Fruit fly (Drosophila melanogaster) whole organism, embryonic: Measurements from ENCODE around the gene CG10598.

Source experiments
- Ada2b ChIP-seq: fragments of 200-800 bp; sonication (Bioruptor generic); IDR thresholded peaks from 2 replicates; pipeline ENCODE4 v1.3.6; 2022; ENCODE audit warnings: missing biosample characterization, missing genetic modification characterization
- Atf-2 ChIP-seq: fragments of 200-800 bp; sonication (Bioruptor generic); optimal IDR thresholded peaks from 2 replicates; lab custom pipeline; 2016; ENCODE audit warnings: missing biosample characterization, missing genetic modification characterization
- Atf3 ChIP-seq: fragments of 200-800 bp; sonication (Bioruptor generic); optimal IDR thresholded peaks from 3 replicates; lab custom pipeline; 2016; ENCODE audit warnings: missing biosample characterization, missing genetic modification characterization
- C15 ChIP-seq: fragments of 200-800 bp; sonication (Bioruptor generic); IDR thresholded peaks from 3 replicates; pipeline ENCODE4 v1.3.6; 2022; ENCODE audit warnings: missing biosample characterization, missing genetic modification characterization
- CG11085 ChIP-seq: fragments of 200-800 bp; sonication (Bioruptor generic); IDR thresholded peaks from 2 replicates; pipeline ENCODE4 v1.3.6; 2022; ENCODE audit warnings: missing biosample characterization, missing genetic modification characterization
- CG11696 ChIP-seq: fragments of 200-800 bp; sonication (Bioruptor generic); IDR thresholded peaks from 2 replicates; pipeline ENCODE4 v1.3.6; 2022; ENCODE audit warnings: missing biosample characterization, missing genetic modification characterization
- CG13624 ChIP-seq: fragments of 200-800 bp; sonication (Bioruptor generic); optimal IDR thresholded peaks from 2 replicates; lab custom pipeline; 2016; ENCODE audit warnings: missing biosample characterization, missing genetic modification characterization
- CG14014 ChIP-seq: fragments of 200-800 bp; sonication (Bioruptor generic); IDR thresholded peaks from 2 replicates; pipeline ENCODE4 v1.3.6; 2022; ENCODE audit warnings: missing biosample characterization, missing genetic modification characterization
- CG1647 ChIP-seq: fragments of 200-800 bp; sonication (Bioruptor generic); optimal IDR thresholded peaks from 3 replicates; lab custom pipeline; 2016; ENCODE audit warnings: missing biosample characterization, missing genetic modification characterization
- CG16815 ChIP-seq: fragments of 200-800 bp; sonication (Bioruptor generic); optimal IDR thresholded peaks from 3 replicates; lab custom pipeline; 2017; ENCODE audit warnings: missing biosample characterization, mild to moderate bottlenecking, missing genetic modification characterization
- CG17359 ChIP-seq: fragments of 200-800 bp; sonication (Bioruptor generic); optimal IDR thresholded peaks from 3 replicates; lab custom pipeline; 2018; ENCODE audit warnings: missing biosample characterization, mild to moderate bottlenecking, missing genetic modification characterization, moderate library complexity
- CG18599 ChIP-seq: fragments of 200-800 bp; sonication (Bioruptor generic); optimal IDR thresholded peaks from 3 replicates; lab custom pipeline; 2017; ENCODE audit warnings: missing biosample characterization, missing genetic modification characterization, mild to moderate bottlenecking, moderate library complexity, missing genetic modification reagents
- CG2199 ChIP-seq: fragments of 200-800 bp; sonication (Bioruptor generic); IDR thresholded peaks from 3 replicates; pipeline ENCODE4 v1.3.6; 2022; ENCODE audit warnings: missing biosample characterization, missing genetic modification characterization
- CG2712 ChIP-seq: fragments of 200-800 bp; optimal IDR thresholded peaks from 3 replicates; lab custom pipeline; 2019; ENCODE audit warnings: missing biosample characterization, mild to moderate bottlenecking, missing genetic modification characterization, moderate library complexity
- CG3065 ChIP-seq: fragments of 200-800 bp; sonication (Bioruptor generic); optimal IDR thresholded peaks from 2 replicates; lab custom pipeline; 2016; ENCODE audit warnings: missing biosample characterization, missing genetic modification characterization
- CG34376 ChIP-seq: fragments of 200-800 bp; sonication (Bioruptor generic); optimal IDR thresholded peaks from 2 replicates; lab custom pipeline; 2018; ENCODE audit warnings: missing biosample characterization, mild to moderate bottlenecking, missing genetic modification characterization
- CG4820 ChIP-seq: fragments of 200-800 bp; sonication (Bioruptor generic); optimal IDR thresholded peaks from 3 replicates; lab custom pipeline; 2016; ENCODE audit warnings: missing biosample characterization, missing genetic modification characterization
- CG7357 ChIP-seq: fragments of 200-800 bp; sonication (Bioruptor generic); IDR thresholded peaks from 3 replicates; pipeline ENCODE4 v1.3.6; 2022; ENCODE audit warnings: missing biosample characterization, missing genetic modification characterization
- CG8089 ChIP-seq: fragments of 200-800 bp; sonication (Bioruptor generic); optimal IDR thresholded peaks from 3 replicates; lab custom pipeline; 2016; ENCODE audit warnings: missing biosample characterization, missing genetic modification characterization
- CG9609 ChIP-seq: fragments of 200-800 bp; sonication (Bioruptor generic); optimal IDR thresholded peaks from 3 replicates; lab custom pipeline; 2016; ENCODE audit warnings: missing biosample characterization, missing genetic modification characterization
- CG9876 ChIP-seq: fragments of 200-800 bp; sonication (Bioruptor generic); optimal IDR thresholded peaks from 2 replicates; lab custom pipeline; 2016; ENCODE audit warnings: missing biosample characterization, missing genetic modification characterization
- Dip2 ChIP-seq: fragments of 200-800 bp; sonication (Bioruptor generic); IDR thresholded peaks from 2 replicates; pipeline ENCODE4 v1.3.6; 2022; ENCODE audit warnings: missing biosample characterization, missing genetic modification characterization
- Gsc ChIP-seq: fragments of 200-800 bp; sonication (Bioruptor generic); IDR thresholded peaks from 2 replicates; pipeline ENCODE4 v1.3.6; 2022; ENCODE audit warnings: missing biosample characterization, missing genetic modification characterization
- H15 ChIP-seq: fragments of 200-800 bp; sonication (Bioruptor generic); IDR thresholded peaks from 3 replicates; pipeline ENCODE4 v1.3.6; 2022; ENCODE audit warnings: missing biosample characterization, missing genetic modification characterization
- Hmr ChIP-seq: fragments of 200-800 bp; sonication (Bioruptor generic); optimal IDR thresholded peaks from 3 replicates; lab custom pipeline; 2017; ENCODE audit warnings: mild to moderate bottlenecking, missing biosample characterization, missing genetic modification reagents, missing genetic modification characterization
- Poxn ChIP-seq: fragments of 200-800 bp; sonication (Bioruptor generic); IDR thresholded peaks from 2 replicates; pipeline ENCODE4 v1.3.6; 2022; ENCODE audit warnings: missing biosample characterization, missing genetic modification characterization
- Ptx1 ChIP-seq: fragments of 200-800 bp; sonication (Bioruptor generic); IDR thresholded peaks from 2 replicates; pipeline ENCODE4 v1.3.6; 2022; ENCODE audit warnings: missing biosample characterization, missing genetic modification characterization
- Side ChIP-seq: fragments of 200-800 bp; sonication (Bioruptor generic); optimal IDR thresholded peaks from 2 replicates; lab custom pipeline; 2016; ENCODE audit warnings: missing biosample characterization, missing genetic modification characterization
- Sox100B ChIP-seq: fragments of 200-800 bp; sonication (Bioruptor generic); optimal IDR thresholded peaks from 3 replicates; lab custom pipeline; 2018; ENCODE audit warnings: missing biosample characterization, mild to moderate bottlenecking, missing genetic modification characterization
- Sox102F ChIP-seq: fragments of 200-800 bp; sonication (Bioruptor generic); optimal IDR thresholded peaks from 2 replicates; lab custom pipeline; 2018; ENCODE audit warnings: missing biosample characterization, mild to moderate bottlenecking, missing genetic modification characterization, moderate library complexity
- Sry-δ ChIP-seq: fragments of 200-800 bp; sonication (Bioruptor generic); optimal IDR thresholded peaks from 2 replicates; lab custom pipeline; 2016; ENCODE audit warnings: missing biosample characterization, missing genetic modification characterization
- Ssrp ChIP-seq: fragments of 200-800 bp; sonication (Bioruptor generic); optimal IDR thresholded peaks from 2 replicates; lab custom pipeline; 2018; ENCODE audit warnings: missing biosample characterization, mild to moderate bottlenecking, missing genetic modification characterization, moderate library complexity
- bab2 ChIP-seq: fragments of 200-800 bp; sonication (Bioruptor generic); optimal IDR thresholded peaks from 2 replicates; lab custom pipeline; 2016; ENCODE audit warnings: missing biosample characterization, missing genetic modification characterization
- dimm ChIP-seq: fragments of 200-800 bp; sonication (Bioruptor generic); IDR thresholded peaks from 2 replicates; pipeline ENCODE4 v1.3.6; 2022; ENCODE audit warnings: missing biosample characterization, missing genetic modification characterization
- en ChIP-seq: fragments of 200-800 bp; sonication (Bioruptor generic); optimal IDR thresholded peaks from 2 replicates; lab custom pipeline; 2016; ENCODE audit warnings: missing biosample characterization, missing genetic modification characterization
- fd64A ChIP-seq: fragments of 200-800 bp; sonication (Bioruptor generic); optimal IDR thresholded peaks from 3 replicates; lab custom pipeline; 2018; ENCODE audit warnings: missing biosample characterization, mild to moderate bottlenecking, missing genetic modification characterization
- gcm2 ChIP-seq: fragments of 200-800 bp; sonication (Bioruptor generic); optimal IDR thresholded peaks from 2 replicates; lab custom pipeline; 2016; ENCODE audit warnings: missing biosample characterization, missing genetic modification characterization
- gsb-n ChIP-seq: fragments of 200-800 bp; sonication (Bioruptor generic); optimal IDR thresholded peaks from 3 replicates; lab custom pipeline; 2018; ENCODE audit warnings: missing biosample characterization, mild to moderate bottlenecking, missing genetic modification characterization
- hkb ChIP-seq, 2 experiments: fragments of 200-800 bp in 1 of 2; fragments of >200 bp in 1 of 2; sonication (Bioruptor generic) in 1 of 2; IDR thresholded peaks in 1 of 2; optimal IDR thresholded peaks in 1 of 2; 2 replicates each; pipeline versions ENCODE4 v1.3.6 to Lab custom; 2017 to 2022; ENCODE audit warnings: missing biosample characterization in 1 of 2, missing genetic modification characterization in 1 of 2
- insv ChIP-seq, 2 experiments: fragments of 200-800 bp; sonication (Bioruptor generic); optimal IDR thresholded peaks; 3 replicates each; lab custom pipeline; 2016 to 2018; ENCODE audit warnings: missing biosample characterization in 2 of 2, missing genetic modification characterization in 2 of 2
- ken ChIP-seq: fragments of 200-800 bp; sonication (Bioruptor generic); IDR thresholded peaks from 3 replicates; pipeline ENCODE4 v1.3.6; 2022; ENCODE audit warnings: missing biosample characterization, missing genetic modification characterization
- klu ChIP-seq: fragments of 200-800 bp; sonication (Bioruptor generic); IDR thresholded peaks from 2 replicates; pipeline ENCODE4 v1.3.6; 2022; ENCODE audit warnings: missing biosample characterization, missing genetic modification characterization
- lbe ChIP-seq: fragments of 200-800 bp; sonication (Bioruptor generic); optimal IDR thresholded peaks from 2 replicates; lab custom pipeline; 2016; ENCODE audit warnings: missing biosample characterization, mild to moderate bottlenecking, missing genetic modification characterization
- org-1 ChIP-seq: fragments of 200-800 bp; sonication (Bioruptor generic); optimal IDR thresholded peaks from 2 replicates; lab custom pipeline; 2017; ENCODE audit warnings: missing biosample characterization, missing genetic modification characterization
- pan ChIP-seq, 4 experiments: fragments of >200 bp in 3 of 4; fragments of 200-800 bp in 1 of 4; sonication (Bioruptor generic) in 1 of 4; optimal IDR thresholded peaks in 3 of 4; IDR thresholded peaks in 1 of 4; 2 replicates each; pipeline versions ENCODE4 v1.3.6 to Lab custom; 2017 to 2022; ENCODE audit warnings: missing biosample characterization in 2 of 4, missing genetic modification characterization in 2 of 4, mixed read lengths in 1 of 4
- peb ChIP-seq: fragments of 200-800 bp; sonication (Bioruptor generic); IDR thresholded peaks from 2 replicates; pipeline ENCODE4 v1.3.6; 2022; ENCODE audit warnings: missing biosample characterization, missing genetic modification characterization
- sc ChIP-seq, 3 experiments: fragments of >200 bp in 2 of 3; fragments of 200-800 bp in 1 of 3; sonication (Bioruptor generic) in 1 of 3; optimal IDR thresholded peaks; 2 replicates in 2 of 3; 3 replicates in 1 of 3; lab custom pipeline; 2017; ENCODE audit warnings: mild to moderate bottlenecking in 1 of 3, missing biosample characterization in 1 of 3, missing genetic modification characterization in 1 of 3, missing genetic modification reagents in 1 of 3
- slbo ChIP-seq: fragments of 200-800 bp; sonication (Bioruptor generic); IDR thresholded peaks from 2 replicates; pipeline ENCODE4 v1.3.6; 2022; ENCODE audit warnings: missing biosample characterization, missing genetic modification characterization
- trem ChIP-seq: fragments of 200-800 bp; optimal IDR thresholded peaks from 3 replicates; lab custom pipeline; 2019; ENCODE audit warnings: missing biosample characterization, mild to moderate bottlenecking, missing genetic modification characterization, moderate library complexity
- usp ChIP-seq: fragments of >200 bp; optimal IDR thresholded peaks from 2 replicates; lab custom pipeline; 2017; ENCODE audit warnings: missing biosample characterization, missing genetic modification characterization
- zfh1 ChIP-seq: fragments of 200-800 bp; sonication (Bioruptor generic); IDR thresholded peaks from 3 replicates; pipeline ENCODE4 v1.3.6; 2022; ENCODE audit warnings: missing biosample characterization, missing genetic modification characterization

CG10598 gene

DNA sequence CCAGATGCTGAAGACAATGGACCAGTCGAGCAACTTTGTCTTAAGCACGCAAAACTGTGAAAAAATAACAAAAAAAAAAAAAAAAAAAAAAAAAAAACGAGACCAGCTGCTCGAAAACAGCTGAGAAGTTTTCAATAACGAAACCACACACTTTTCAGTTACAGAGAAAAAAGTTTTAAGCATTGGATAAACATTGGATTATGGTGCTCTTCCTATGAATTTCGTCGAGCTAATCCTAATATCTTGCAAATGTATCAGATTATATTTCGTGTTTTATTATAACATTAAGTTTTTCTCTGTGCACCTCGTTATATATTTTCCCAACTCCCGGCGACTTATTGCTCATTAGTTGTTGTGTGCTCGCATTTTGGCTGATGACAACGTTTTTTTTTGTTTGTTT, 50.1 kb downstream of the CG10598 start (continued):
- TF ChIP-seq Poxn (GFP tag; lab: Robert Waterston, UW): no peak
- 0 out of 3 replicates have a peak, but pooled peaks have one; percentile 34 for TF ChIP-seq CG7357 (GFP tag; lab: Robert Waterston, UW)
- TF ChIP-seq Atf-2: no peak
- peak; percentile 66 for TF ChIP-seq Sox102F (GFP tag; lab: Kevin White, UChicago)
- TF ChIP-seq CG9609 (GFP tag; lab: Kevin White, UChicago): no peak
- no peak for TF ChIP-seq C15 (GFP tag; lab: Robert Waterston, UW)
- TF ChIP-seq Sry-δ (GFP tag; lab: Kevin White, UChicago): no peak
- TF ChIP-seq insv (GFP tag; optimal IDR thresholded peaks at IDR 0.05; lab: Kevin White, UChicago): no peak
- TF ChIP-seq gsb-n (tag; lab: Kevin White, UChicago): no peak
- no peak for TF ChIP-seq CG3065
- peak; percentile 43 for TF ChIP-seq bab2 (GFP tag; lab: Kevin White, UChicago)
- TF ChIP-seq peb (GFP tag; lab: Robert Waterston, UW): 0 out of 2 replicates have a peak, but pooled peaks have one; percentile 19
- no peak for TF ChIP-seq sc (optimal IDR thresholded peaks at IDR 0.05; lab: Kevin White, UChicago)
- no peak for TF ChIP-seq sc (GFP tag; optimal IDR thresholded peaks at IDR 0.05; lab: Kevin White, UChicago)
- no peak for TF ChIP-seq CG16815 (GFP tag; lab: Kevin White, UChicago)
- TF ChIP-seq CG13624 (GFP tag; lab: Kevin White, UChicago): peak; percentile 62
- TF ChIP-seq CG2712: peak; percentile 52
- peak; percentile 68 for TF ChIP-seq Ada2b
- peak; percentile 27 for TF ChIP-seq Hmr (GFP tag; lab: Kevin White, UChicago)
- TF ChIP-seq Atf3 (GFP tag; lab: Kevin White, UChicago): no peak
- no peak for TF ChIP-seq usp (GFP tag; lab: Kevin White, UChicago)
- peak; percentile 57 for TF ChIP-seq Sox100B (GFP tag; lab: Kevin White, UChicago)
- TF ChIP-seq Ptx1 (GFP tag; lab: Robert Waterston, UW): peak; percentile 75
- TF ChIP-seq slbo (GFP tag; lab: Robert Waterston, UW): peak; percentile 74
- no peak for TF ChIP-seq Dip2 (GFP tag; lab: Robert Waterston, UW)
- no peak for TF ChIP-seq trem
- TF ChIP-seq klu: peak; percentile 40; the same call in 1 of the 2 replicates
- TF ChIP-seq Side (GFP tag; lab: Kevin White, UChicago): peak; percentile 37
- TF ChIP-seq ken (GFP tag; lab: Robert Waterston, UW): no peak
- no peak for TF ChIP-seq CG11085 (GFP tag; lab: Robert Waterston, UW)
- TF ChIP-seq CG18599 (GFP tag; lab: Kevin White, UChicago): peak; percentile 53
- peak; percentile 26; the same call in 1 of the 3 replicates for TF ChIP-seq CG2199 (GFP tag; lab: Robert Waterston, UW)
- no peak for TF ChIP-seq dimm (GFP tag; lab: Robert Waterston, UW)
- no peak for TF ChIP-seq CG34376
- peak; percentile 11 for TF ChIP-seq gcm2 (GFP tag; lab: Kevin White, UChicago)
- TF ChIP-seq CG8089 (GFP tag; lab: Kevin White, UChicago): peak; percentile 26
- no peak for TF ChIP-seq pan (optimal IDR thresholded peaks at IDR 0.05; lab: Kevin White, UChicago)
- peak in 1 of 2 experiments; percentile 74 for TF ChIP-seq pan (GFP tag; optimal IDR thresholded peaks at IDR 0.05 in 1 of 2, IDR thresholded peaks at IDR 0.05 in 1 of 2)
- no peak for TF ChIP-seq zfh1
- TF ChIP-seq CG14014: peak; percentile 57
- TF ChIP-seq CG17359 (tag; lab: Kevin White, UChicago): peak; percentile 63
- no peak for TF ChIP-seq fd64A (GFP tag; lab: Kevin White, UChicago)
- no peak for TF ChIP-seq CG1647 (GFP tag; lab: Kevin White, UChicago)
- 0 out of 3 replicates have a peak, but pooled peaks have one; percentile 38 for TF ChIP-seq H15 (GFP tag; lab: Robert Waterston, UW)
- peak; percentile 37 for TF ChIP-seq en (GFP tag; lab: Kevin White, UChicago)
- no peak for TF ChIP-seq hkb (optimal IDR thresholded peaks at IDR 0.05; lab: Kevin White, UChicago)
- TF ChIP-seq hkb (GFP tag; IDR thresholded peaks at IDR 0.05; lab: Robert Waterston, UW): peak; percentile 72
- 0 out of 2 replicates have a peak, but pooled peaks have one; percentile 29 for TF ChIP-seq CG11696 (GFP tag; lab: Robert Waterston, UW)
- peak; percentile 32 for TF ChIP-seq CG4820
- no peak for TF ChIP-seq CG9876 (GFP tag; lab: Kevin White, UChicago)
- no peak for TF ChIP-seq Gsc (GFP tag; lab: Robert Waterston, UW)
- TF ChIP-seq org-1 (GFP tag; lab: Kevin White, UChicago): no peak
- TF ChIP-seq lbe (GFP tag; lab: Kevin White, UChicago): no peak
- TF ChIP-seq Ssrp (tag; lab: Kevin White, UChicago): no peak
